Fruit fly (Drosophila melanogaster): Measurements from ENCODE around the gene CG2186.
A peak's percentile ranks its signal among the peaks of the same experiment; 100 is the strongest.

CG2186 gene

dm6 chrX:10848565-10848964 is 8.9 kb upstream of the CG2186 start, which contains the start of gene CG2202:
CG2202 (plus strand) TSS chrX:10848757.
- TF ChIP-seq dsx (GFP tag; optimal IDR thresholded peaks at IDR 0.05; ENCODE audit: poor library complexity, severe bottlenecking), result no peak
- peak; percentile 12 for TF ChIP-seq Sox14 (GFP tag; optimal IDR thresholded peaks at IDR 0.05)

dm6 chrX:10854686-10855085 is 2.8 kb upstream of the CG2186 start, which contains the start of gene feo:
feo (minus strand) TSS chrX:10854869.
- TF ChIP-seq CG10669 (GFP tag; optimal IDR thresholded peaks at IDR 0.05) (no peak), Smox (GFP tag; optimal IDR thresholded peaks at IDR 0.05) (no peak), CG4318 (GFP tag; optimal IDR thresholded peaks at IDR 0.05) (no peak), vri (GFP tag; optimal IDR thresholded peaks at IDR 0.05) (no peak)

DNA sequence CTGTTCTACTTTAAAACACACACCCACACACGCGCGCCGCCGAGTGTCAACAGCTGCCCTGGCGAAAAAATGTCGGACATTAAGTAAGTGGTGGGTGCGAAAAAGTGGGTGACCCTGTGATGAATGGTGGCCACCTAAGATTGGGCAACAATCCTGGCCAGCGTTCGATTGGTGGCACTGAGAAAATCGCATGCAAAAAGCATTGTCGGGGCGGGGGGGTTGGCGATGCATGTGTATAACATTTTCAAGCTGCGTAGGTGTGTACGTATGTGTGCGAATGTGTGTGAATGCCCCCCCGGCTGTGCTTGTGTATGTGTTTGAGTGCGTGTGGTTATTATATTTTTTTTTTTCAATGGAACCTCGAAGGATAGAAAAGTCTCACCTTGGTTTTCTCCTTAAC is 398 bp downstream of the CG2186 start:
- no peak for TF ChIP-seq Hr39 (GFP tag; optimal IDR thresholded peaks at IDR 0.05)
- TF ChIP-seq CG6276 (GFP tag; optimal IDR thresholded peaks at IDR 0.05), result no peak
- TF ChIP-seq CG8119 (GFP tag; IDR thresholded peaks at IDR 0.05), result no peak
- TF ChIP-seq CG11294 (GFP tag; IDR thresholded peaks at IDR 0.05), result no peak
- no peak for TF ChIP-seq eg (GFP tag; IDR thresholded peaks at IDR 0.05)
- no peak for TF ChIP-seq ss (GFP tag; optimal IDR thresholded peaks at IDR 0.05)
- no peak for TF ChIP-seq fd85E (GFP tag; optimal IDR thresholded peaks at IDR 0.05)
- TF ChIP-seq Eip93F (GFP tag; optimal IDR thresholded peaks at IDR 0.05), result no peak
- TF ChIP-seq CG31627 (GFP tag; optimal IDR thresholded peaks at IDR 0.05), result no peak

dm6 chrX:10865580-10866331 is 8.3 kb downstream of the CG2186 start:
- TF ChIP-seq Ets21C (GFP tag; optimal IDR thresholded peaks at IDR 0.05) (no peak), CG8319 (GFP tag; optimal IDR thresholded peaks at IDR 0.05) (no peak), dsx (GFP tag; optimal IDR thresholded peaks at IDR 0.05; ENCODE audit: poor library complexity, severe bottlenecking) (no peak), CG32006 (GFP tag; optimal IDR thresholded peaks at IDR 0.05) (no peak), CG6276 (GFP tag; optimal IDR thresholded peaks at IDR 0.05) (no peak), pdm3 (GFP tag; optimal IDR thresholded peaks at IDR 0.05) (no peak), Hr39 (GFP tag; optimal IDR thresholded peaks at IDR 0.05) (no peak), lz (GFP tag; optimal IDR thresholded peaks at IDR 0.05) (no peak), CG10631 (GFP tag; optimal IDR thresholded peaks at IDR 0.05) (no peak), CG6808 (GFP tag; optimal IDR thresholded peaks at IDR 0.05) (no peak), CG3919 (GFP tag; optimal IDR thresholded peaks at IDR 0.05) (no peak), spab (GFP tag; optimal IDR thresholded peaks at IDR 0.05) (no peak), CG3032 (tag; optimal IDR thresholded peaks at IDR 0.05) (no peak), CG8632 (GFP tag; optimal IDR thresholded peaks at IDR 0.05) (no peak)

DNA sequence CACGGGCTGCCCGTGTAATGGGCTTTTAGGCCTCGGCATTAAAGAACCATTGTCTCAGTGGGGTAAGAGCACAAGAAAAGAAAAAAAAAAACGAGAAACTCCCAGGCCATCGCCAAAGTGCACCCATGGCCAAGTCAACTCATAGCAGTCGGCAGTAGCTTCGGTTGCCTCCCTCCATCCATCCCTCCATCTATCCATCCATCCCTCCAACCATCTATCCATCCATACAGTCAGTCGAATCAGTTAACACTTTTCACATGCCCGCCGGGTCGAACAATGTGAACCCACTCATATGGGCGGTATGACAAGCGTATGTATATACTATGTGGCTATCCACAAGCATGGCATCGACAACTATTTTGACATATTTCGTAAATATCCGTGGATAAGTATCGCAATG is 10.2 kb downstream of the CG2186 start:
- TF ChIP-seq cyc (GFP tag; optimal IDR thresholded peaks at IDR 0.05) (no peak), CG11294 (GFP tag; IDR thresholded peaks at IDR 0.05) (no peak), CG8119 (GFP tag; IDR thresholded peaks at IDR 0.05) (no peak), CG11902 (GFP tag; optimal IDR thresholded peaks at IDR 0.05) (no peak), CG6854 (GFP tag; optimal IDR thresholded peaks at IDR 0.05) (no peak), topi (GFP tag; optimal IDR thresholded peaks at IDR 0.05) (no peak), dac (GFP tag; optimal IDR thresholded peaks at IDR 0.05) (no peak), achi (GFP tag; optimal IDR thresholded peaks at IDR 0.05) (no peak), CG34406 (GFP tag; optimal IDR thresholded peaks at IDR 0.05) (no peak), CG6276 (GFP tag; optimal IDR thresholded peaks at IDR 0.05) (no peak), Ets21C (GFP tag; optimal IDR thresholded peaks at IDR 0.05) (no peak), fd59A (GFP tag; optimal IDR thresholded peaks at IDR 0.05) (no peak), CG7368 (GFP tag; optimal IDR thresholded peaks at IDR 0.05) (no peak), Eip78C (GFP tag) (no peak), CG3919 (GFP tag; optimal IDR thresholded peaks at IDR 0.05) (no peak), CG9139 (GFP tag; optimal IDR thresholded peaks at IDR 0.05) (no peak)

Data from whole organism, prepupa.